Fruit fly (Drosophila melanogaster) whole organism, pupa: ENCODE data around the gene spir.

Experiments
- CG32121 ChIP-seq: fragments of 200-800 bp; sonication (Bioruptor generic); IDR thresholded peaks from 2 replicates; pipeline ENCODE4 v1.3.6; 2022; ENCODE audit warnings: missing biosample characterization, missing genetic modification characterization
- CG8159 ChIP-seq: fragments of 200-800 bp; sonication (Bioruptor generic); optimal IDR thresholded peaks from 3 replicates; lab custom pipeline; 2018; ENCODE audit warnings: missing biosample characterization, mild to moderate bottlenecking, missing genetic modification characterization, moderate library complexity
- CG9948 ChIP-seq: fragments of 200-800 bp; sonication (Bioruptor generic); optimal IDR thresholded peaks from 2 replicates; lab custom pipeline; 2018; ENCODE audit warnings: missing biosample characterization, mild to moderate bottlenecking, missing genetic modification characterization, moderate library complexity
- fd96Ca ChIP-seq: fragments of 200-800 bp; sonication (Bioruptor generic); IDR thresholded peaks from 3 replicates; pipeline ENCODE4 v1.3.6; 2022; ENCODE audit warnings: missing biosample characterization, missing genetic modification characterization

dm6 chr2L:20390004-20390403 is 79.0 kb downstream of the spir start:
- TF ChIP-seq fd96Ca (GFP tag; lab: Robert Waterston, UW) = no peak
- TF ChIP-seq CG8159 (tag; lab: Kevin White, UChicago) = no peak
- TF ChIP-seq CG9948 (tag; lab: Kevin White, UChicago) = no peak
- TF ChIP-seq CG32121 = no peak
